Worm (Caenorhabditis elegans): ENCODE results near the gene rml-3.
A peak's percentile ranks its signal among the peaks of the same experiment; 100 is the strongest.

The rml-3 gene

DNA sequence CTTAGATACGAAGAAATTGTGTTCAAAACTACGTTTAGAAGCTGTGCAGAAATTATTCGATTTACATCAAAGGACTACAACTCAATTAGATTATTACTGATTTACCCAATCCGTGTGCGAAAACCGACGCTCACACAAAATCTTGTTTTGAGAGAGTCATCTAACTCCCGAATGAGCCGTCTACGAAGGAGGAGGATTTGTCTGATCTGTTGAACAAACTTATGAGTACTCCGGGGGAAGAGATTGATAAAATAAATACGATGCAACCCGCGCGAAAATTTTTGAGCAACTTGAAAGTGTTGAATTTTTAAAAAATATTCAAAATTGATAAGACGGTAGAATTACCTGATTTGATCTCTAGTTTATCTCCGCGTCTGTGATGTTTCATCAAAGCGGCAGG lies 12.5 kb upstream of the rml-3 start:
- TF ChIP-seq nhr-23 (tag; optimal IDR thresholded peaks at IDR 0.05) (peak; percentile 14), jun-1 (tag; optimal IDR thresholded peaks at IDR 0.05) (no peak)

DNA sequence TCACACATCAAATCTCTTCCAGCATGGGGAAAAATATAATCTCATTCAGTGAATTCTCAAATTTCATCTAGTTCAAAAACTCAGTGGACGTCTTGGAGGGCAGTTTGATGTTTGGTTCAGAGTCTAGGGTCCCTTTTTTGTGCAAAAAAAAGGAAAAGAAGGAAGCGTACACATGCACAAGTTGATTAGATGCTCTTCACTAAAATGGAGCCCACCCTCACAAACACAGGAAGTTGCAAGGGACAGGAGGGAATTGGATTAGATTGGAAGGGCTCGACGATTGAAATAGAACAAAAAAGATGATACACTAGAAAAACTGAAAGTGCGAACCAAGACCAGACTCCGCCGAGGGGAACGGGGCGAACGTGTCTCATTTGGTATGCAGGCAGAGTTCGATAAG lies 12.0 kb upstream of the rml-3 start:
- peak; percentile 64 for TF ChIP-seq fkh-10 (GFP tag; optimal IDR thresholded peaks at IDR 0.05)
- no peak for TF ChIP-seq nfya-1 (tag; optimal IDR thresholded peaks at IDR 0.05; ENCODE audit: insufficient read depth)

DNA sequence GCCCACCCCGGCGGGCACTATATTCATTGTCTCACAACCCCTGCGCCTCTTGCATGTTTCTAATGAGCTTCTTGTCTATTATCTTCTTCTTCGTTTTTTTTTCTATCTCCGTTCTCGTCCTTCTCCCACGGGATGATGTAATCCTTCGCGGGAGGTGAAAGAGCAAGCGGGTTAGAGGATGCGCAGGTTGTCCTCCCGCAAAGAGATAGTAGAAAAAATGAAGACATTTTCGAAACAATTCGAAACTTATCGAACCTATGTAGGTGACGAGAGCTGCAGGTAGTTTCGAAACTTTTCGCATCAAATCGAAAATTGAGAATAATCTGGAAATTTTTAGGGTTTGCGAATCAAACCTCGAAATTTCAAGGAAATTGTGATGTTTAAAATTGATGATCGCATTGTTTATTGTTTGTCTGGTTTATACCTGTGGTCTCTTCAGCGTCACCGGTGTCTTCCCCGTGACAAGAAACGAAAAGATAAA lies 11.4 kb upstream of the rml-3 start:
- TF ChIP-seq nhr-77 (tag; optimal IDR thresholded peaks at IDR 0.05) (no peak), pqm-1 (tag; optimal IDR thresholded peaks at IDR 0.05) (peak; percentile 18), ztf-4 (tag; optimal IDR thresholded peaks at IDR 0.05) (no peak), tbx-2 (tag; optimal IDR thresholded peaks at IDR 0.05) (peak; percentile 0), eor-1 (tag; optimal IDR thresholded peaks at IDR 0.05) (no peak), ztf-11 (tag; optimal IDR thresholded peaks at IDR 0.05) (no peak), nhr-25 (tag; optimal IDR thresholded peaks at IDR 0.05) (peak; percentile 44), R02D3.7 (tag; optimal IDR thresholded peaks at IDR 0.05) (peak; percentile 1), unc-62 (GFP tag; optimal IDR thresholded peaks at IDR 0.05) (peak; percentile 44), ceh-9 (tag; optimal IDR thresholded peaks at IDR 0.05) (no peak), skn-1 (tag; optimal IDR thresholded peaks at IDR 0.05) (no peak), nhr-12 (tag; optimal IDR thresholded peaks at IDR 0.05) (no peak), pha-4 (tag; optimal IDR thresholded peaks at IDR 0.05) (peak; percentile 60), aly-2 (tag; optimal IDR thresholded peaks at IDR 0.05) (no peak), nhr-23 (tag; optimal IDR thresholded peaks at IDR 0.05) (peak; percentile 71), egl-5 (tag; optimal IDR thresholded peaks at IDR 0.05) (no peak), elt-3 (tag; optimal IDR thresholded peaks at IDR 0.05) (peak in 1 of 3 experiments; percentile 46), ama-1 (optimal IDR thresholded peaks at IDR 0.05) (no peak), daf-12 (tag; optimal IDR thresholded peaks at IDR 0.05) (no peak), nfya-1 (tag; optimal IDR thresholded peaks at IDR 0.05; ENCODE audit: insufficient read depth) (peak; percentile 40), fkh-2 (tag; optimal IDR thresholded peaks at IDR 0.05) (no peak), unc-39 (tag; optimal IDR thresholded peaks at IDR 0.05) (no peak), jun-1 (tag; optimal IDR thresholded peaks at IDR 0.05) (no peak), mml-1 (tag; optimal IDR thresholded peaks at IDR 0.05) (no peak), elt-1 (tag; optimal IDR thresholded peaks at IDR 0.05) (no peak), ceh-82 (tag; optimal IDR thresholded peaks at IDR 0.05) (no peak), lsy-12 (tag; optimal IDR thresholded peaks at IDR 0.05) (no peak), elt-2 (tag; optimal IDR thresholded peaks at IDR 0.05) (peak; percentile 84), lin-39 (tag; optimal IDR thresholded peaks at IDR 0.05) (no peak), lin-15B (tag; optimal IDR thresholded peaks at IDR 0.05) (no peak)

DNA sequence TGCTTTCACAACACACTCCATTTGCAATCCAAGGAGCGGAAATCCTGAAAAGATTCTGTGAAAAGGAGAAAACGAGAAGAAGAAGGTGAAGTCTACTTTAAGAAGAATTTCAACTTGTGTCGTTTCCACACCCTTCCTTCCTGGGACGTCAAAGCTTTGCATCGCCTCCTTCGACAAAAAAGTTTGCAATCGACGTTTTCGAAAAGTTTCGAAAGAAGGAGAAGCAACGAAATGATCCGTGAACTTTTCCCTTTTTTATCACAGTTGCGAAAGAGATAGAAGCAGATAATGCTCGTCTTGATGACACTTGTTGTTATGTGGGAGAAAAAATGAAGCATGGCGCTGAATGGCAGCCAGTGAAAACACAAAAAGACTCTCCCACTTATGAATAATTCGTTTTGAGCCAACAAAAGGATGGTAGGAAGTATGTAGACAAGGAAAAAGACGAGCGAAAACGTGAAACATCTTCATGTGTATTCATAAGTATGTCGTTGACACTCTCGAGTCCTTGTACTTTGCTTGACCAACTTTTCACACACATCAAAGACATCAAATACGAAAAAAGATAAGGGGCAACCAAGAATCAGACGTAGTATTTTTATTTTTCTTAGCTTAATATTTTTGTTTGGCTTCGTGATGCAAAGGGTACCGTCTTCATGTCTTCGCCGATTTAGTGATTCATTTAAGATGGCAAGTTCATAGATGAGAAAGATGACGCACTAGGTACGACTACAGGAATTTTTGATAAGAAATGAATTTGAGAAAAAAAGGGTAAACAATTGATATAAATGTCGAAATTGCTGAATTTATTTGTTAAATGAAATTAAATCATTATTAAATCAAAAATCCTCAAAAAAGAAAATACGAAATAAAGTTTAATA lies 10.2 kb upstream of the rml-3 start:
- TF ChIP-seq fkh-2 (tag; optimal IDR thresholded peaks at IDR 0.05) (no peak), unc-39 (tag; optimal IDR thresholded peaks at IDR 0.05) (no peak), nhr-76 (tag; optimal IDR thresholded peaks at IDR 0.05) (no peak), pqm-1 (tag; optimal IDR thresholded peaks at IDR 0.05) (peak; percentile 32), elt-2 (tag; optimal IDR thresholded peaks at IDR 0.05) (peak; percentile 53), nhr-23 (tag; optimal IDR thresholded peaks at IDR 0.05) (no peak), fkh-10 (GFP tag; optimal IDR thresholded peaks at IDR 0.05) (peak; percentile 18), nhr-12 (tag; optimal IDR thresholded peaks at IDR 0.05) (no peak), sea-2 (GFP tag; optimal IDR thresholded peaks at IDR 0.05) (no peak), mml-1 (tag; optimal IDR thresholded peaks at IDR 0.05) (no peak), egl-27 (tag; optimal IDR thresholded peaks at IDR 0.05) (no peak), nhr-77 (tag; optimal IDR thresholded peaks at IDR 0.05) (no peak), ztf-4 (tag; optimal IDR thresholded peaks at IDR 0.05) (no peak), skn-1 (tag; optimal IDR thresholded peaks at IDR 0.05) (no peak), nhr-237 (tag; optimal IDR thresholded peaks at IDR 0.05) (no peak), snpc-4 (tag; optimal IDR thresholded peaks at IDR 0.05) (no peak), ama-1 (optimal IDR thresholded peaks at IDR 0.05) (no peak), ceh-82 (tag; optimal IDR thresholded peaks at IDR 0.05) (no peak), pha-4 (tag; optimal IDR thresholded peaks at IDR 0.05) (no peak), tbx-2 (tag; optimal IDR thresholded peaks at IDR 0.05) (no peak), nhr-11 (tag; optimal IDR thresholded peaks at IDR 0.05) (no peak), ceh-16 (tag; optimal IDR thresholded peaks at IDR 0.05) (no peak), nfya-1 (tag; optimal IDR thresholded peaks at IDR 0.05; ENCODE audit: insufficient read depth) (peak; percentile 14), ceh-28 (tag; optimal IDR thresholded peaks at IDR 0.05) (no peak), nhr-43 (tag; optimal IDR thresholded peaks at IDR 0.05; ENCODE audit: poor library complexity, severe bottlenecking) (no peak), egl-5 (tag; optimal IDR thresholded peaks at IDR 0.05) (peak; percentile 11), ceh-9 (tag; optimal IDR thresholded peaks at IDR 0.05) (no peak), lin-39 (tag; optimal IDR thresholded peaks at IDR 0.05) (no peak)

Measured in whole organism, L3 larva.